Fruit fly (Drosophila melanogaster) whole organism, embryonic: ENCODE measurements around the gene fwd.
A peak's percentile ranks its signal among the peaks of the same experiment; 100 is the strongest.

Experiments
- Adf1 ChIP-seq: fragments of 200-800 bp; sonication (Bioruptor generic); IDR thresholded peaks from 2 replicates; pipeline ENCODE4 v1.3.6; 2022; ENCODE audit warnings: missing biosample characterization, missing genetic modification characterization
- Antp ChIP-seq: fragments of 200-800 bp; sonication (Bioruptor generic); optimal IDR thresholded peaks from 3 replicates; lab custom pipeline; 2016; ENCODE audit warnings: missing biosample characterization, missing genetic modification characterization
- Atf-2 ChIP-seq: fragments of 200-800 bp; sonication (Bioruptor generic); optimal IDR thresholded peaks from 2 replicates; lab custom pipeline; 2016; ENCODE audit warnings: missing biosample characterization, missing genetic modification characterization
- CG11085 ChIP-seq: fragments of 200-800 bp; sonication (Bioruptor generic); IDR thresholded peaks from 2 replicates; pipeline ENCODE4 v1.3.6; 2022; ENCODE audit warnings: missing biosample characterization, missing genetic modification characterization
- CG12071 ChIP-seq: fragments of 200-800 bp; sonication (Bioruptor generic); optimal IDR thresholded peaks from 3 replicates; lab custom pipeline; 2018; ENCODE audit warnings: missing biosample characterization, mild to moderate bottlenecking, missing genetic modification characterization
- CG12942 ChIP-seq: fragments of 200-800 bp; sonication (Bioruptor generic); optimal IDR thresholded peaks from 3 replicates; lab custom pipeline; 2016; ENCODE audit warnings: missing biosample characterization, missing genetic modification characterization
- CG16779 ChIP-seq: fragments of 200-800 bp; sonication (Bioruptor generic); IDR thresholded peaks from 2 replicates; pipeline ENCODE4 v1.3.6; 2022; ENCODE audit warnings: missing biosample characterization, missing genetic modification characterization
- CG17568 ChIP-seq: fragments of 200-800 bp; sonication (Bioruptor generic); optimal IDR thresholded peaks from 2 replicates; lab custom pipeline; 2018; ENCODE audit warnings: missing biosample characterization, mild to moderate bottlenecking, missing genetic modification characterization, moderate library complexity
- CG1832 ChIP-seq: fragments of 200-800 bp; sonication (Bioruptor generic); optimal IDR thresholded peaks from 2 replicates; lab custom pipeline; 2017; ENCODE audit warnings: missing biosample characterization, mild to moderate bottlenecking, missing genetic modification characterization, inconsistent platforms
- CG30020 ChIP-seq: fragments of 200-800 bp; optimal IDR thresholded peaks from 2 replicates; lab custom pipeline; 2019; ENCODE audit warnings: missing biosample characterization, mild to moderate bottlenecking, missing genetic modification characterization, moderate library complexity
- CG34422 ChIP-seq: fragments of 200-800 bp; sonication (Bioruptor generic); IDR thresholded peaks from 3 replicates; pipeline ENCODE4 v1.3.6; 2022; ENCODE audit warnings: missing biosample characterization, missing genetic modification characterization
- CG43689 ChIP-seq: fragments of 200-800 bp; sonication (Bioruptor generic); IDR thresholded peaks from 2 replicates; pipeline ENCODE4 v1.3.6; 2022; ENCODE audit warnings: missing biosample characterization, missing genetic modification characterization
- CG6254 ChIP-seq: fragments of 200-800 bp; sonication (Bioruptor generic); optimal IDR thresholded peaks from 3 replicates; lab custom pipeline; 2017; ENCODE audit warnings: mild to moderate bottlenecking, missing biosample characterization, missing genetic modification reagents, missing genetic modification characterization
- CG7357 ChIP-seq: fragments of 200-800 bp; sonication (Bioruptor generic); IDR thresholded peaks from 3 replicates; pipeline ENCODE4 v1.3.6; 2022; ENCODE audit warnings: missing biosample characterization, missing genetic modification characterization
- CG8089 ChIP-seq: fragments of 200-800 bp; sonication (Bioruptor generic); optimal IDR thresholded peaks from 3 replicates; lab custom pipeline; 2016; ENCODE audit warnings: missing biosample characterization, missing genetic modification characterization
- D19A ChIP-seq: fragments of 200-800 bp; optimal IDR thresholded peaks from 3 replicates; lab custom pipeline; 2019; ENCODE audit warnings: missing biosample characterization, mild to moderate bottlenecking, missing genetic modification characterization, moderate library complexity
- D19B ChIP-seq: fragments of 200-800 bp; sonication (Bioruptor generic); optimal IDR thresholded peaks from 2 replicates; lab custom pipeline; 2017; ENCODE audit warnings: missing biosample characterization, mild to moderate bottlenecking, missing genetic modification characterization
- Dek ChIP-seq: fragments of 200-800 bp; sonication (Bioruptor generic); optimal IDR thresholded peaks from 3 replicates; lab custom pipeline; 2019; ENCODE audit warnings: missing biosample characterization, mild to moderate bottlenecking, missing genetic modification characterization, moderate library complexity
- Doc2 ChIP-seq: fragments of 200-800 bp; sonication (Bioruptor generic); IDR thresholded peaks from 2 replicates; pipeline ENCODE4 v1.3.6; 2022; ENCODE audit warnings: missing biosample characterization, missing genetic modification characterization
- Ets97D ChIP-seq: fragments of 200-800 bp; sonication (Bioruptor generic); optimal IDR thresholded peaks from 3 replicates; lab custom pipeline; 2016; ENCODE audit warnings: missing biosample characterization, missing genetic modification characterization
- Fer1 ChIP-seq: fragments of 200-800 bp; sonication (Bioruptor generic); optimal IDR thresholded peaks from 2 replicates; lab custom pipeline; 2017; ENCODE audit warnings: missing biosample characterization, mild to moderate bottlenecking, missing genetic modification characterization
- HLH54F ChIP-seq: fragments of 200-800 bp; sonication (Bioruptor generic); optimal IDR thresholded peaks from 3 replicates; lab custom pipeline; 2016; ENCODE audit warnings: missing biosample characterization, missing genetic modification characterization
- Hmx ChIP-seq: fragments of 200-800 bp; sonication (Bioruptor generic); optimal IDR thresholded peaks from 2 replicates; lab custom pipeline; 2016; ENCODE audit warnings: missing biosample characterization, missing genetic modification characterization
- Hr3 ChIP-seq: fragments of 200-800 bp; sonication (Bioruptor generic); optimal IDR thresholded peaks from 3 replicates; lab custom pipeline; 2016; ENCODE audit warnings: missing biosample characterization, missing genetic modification characterization
- Ravus ChIP-seq: fragments of 200-800 bp; sonication (Bioruptor generic); IDR thresholded peaks from 2 replicates; pipeline ENCODE4 v1.3.6; 2022; ENCODE audit warnings: missing biosample characterization, missing genetic modification characterization
- Taf1 ChIP-seq: fragments of 200-800 bp; sonication (Bioruptor generic); IDR thresholded peaks from 2 replicates; pipeline ENCODE4 v1.3.6; 2022; ENCODE audit warnings: missing biosample characterization, missing genetic modification characterization
- Tbp ChIP-seq: fragments of >200 bp; optimal IDR thresholded peaks from 2 replicates; lab custom pipeline; 2018; ENCODE audit warnings: missing biosample characterization, missing genetic modification characterization
- Xbp1 ChIP-seq: fragments of 200-800 bp; sonication (Bioruptor generic); optimal IDR thresholded peaks from 3 replicates; lab custom pipeline; 2016; ENCODE audit warnings: missing biosample characterization, mild to moderate bottlenecking, missing genetic modification characterization
- ash1 ChIP-seq: fragments of 200-800 bp; sonication (Bioruptor generic); optimal IDR thresholded peaks from 2 replicates; lab custom pipeline; 2018; ENCODE audit warnings: missing biosample characterization, mild to moderate bottlenecking, missing genetic modification characterization
- bab2 ChIP-seq: fragments of 200-800 bp; sonication (Bioruptor generic); optimal IDR thresholded peaks from 2 replicates; lab custom pipeline; 2016; ENCODE audit warnings: missing biosample characterization, missing genetic modification characterization
- br ChIP-seq: fragments of >200 bp; optimal IDR thresholded peaks from 2 replicates; lab custom pipeline; 2017
- chinmo ChIP-seq: fragments of 200-800 bp; sonication (Bioruptor generic); IDR thresholded peaks from 4 replicates; pipeline ENCODE4 v1.3.6; 2022; ENCODE audit warnings: missing biosample characterization, missing genetic modification characterization; ENCODE audit not compliant: partially characterized antibody
- ci ChIP-seq: fragments of 200-800 bp; sonication (Bioruptor generic); IDR thresholded peaks from 3 replicates; pipeline ENCODE4 v1.3.6; 2022; ENCODE audit warnings: missing biosample characterization, missing genetic modification characterization
- dmrt11E ChIP-seq: fragments of 200-800 bp; sonication (Bioruptor generic); optimal IDR thresholded peaks from 3 replicates; lab custom pipeline; 2018; ENCODE audit warnings: missing biosample characterization, mild to moderate bottlenecking, missing genetic modification characterization, moderate library complexity
- dysf ChIP-seq: fragments of 200-800 bp; sonication (Bioruptor generic); IDR thresholded peaks from 3 replicates; pipeline ENCODE4 v1.3.6; 2022; ENCODE audit warnings: missing biosample characterization, missing genetic modification characterization
- ewg ChIP-seq: fragments of 200-800 bp; sonication (Bioruptor generic); optimal IDR thresholded peaks from 3 replicates; lab custom pipeline; 2017; ENCODE audit warnings: mild to moderate bottlenecking, missing biosample characterization, missing genetic modification reagents, missing genetic modification characterization
- hb ChIP-seq: fragments of 200-800 bp; sonication (Bioruptor generic); IDR thresholded peaks from 3 replicates; pipeline ENCODE4 v1.3.6; 2022; ENCODE audit warnings: missing biosample characterization, missing genetic modification characterization; ENCODE audit not compliant: partially characterized antibody
- kay ChIP-seq: fragments of 200-800 bp; sonication (Bioruptor generic); optimal IDR thresholded peaks from 2 replicates; lab custom pipeline; 2016; ENCODE audit warnings: missing biosample characterization, missing genetic modification characterization
- lov ChIP-seq, 2 experiments: fragments of 200-800 bp in 1 of 2; fragments of >200 bp in 1 of 2; sonication (Bioruptor generic) in 1 of 2; IDR thresholded peaks in 1 of 2; optimal IDR thresholded peaks in 1 of 2; 2 replicates in 1 of 2; 3 replicates in 1 of 2; pipeline versions ENCODE4 v1.3.6 to Lab custom; 2017 to 2022; ENCODE audit warnings: missing biosample characterization in 1 of 2, missing genetic modification characterization in 1 of 2
- luna ChIP-seq: fragments of 200-800 bp; sonication (Bioruptor generic); optimal IDR thresholded peaks from 2 replicates; lab custom pipeline; 2016; ENCODE audit warnings: missing biosample characterization, missing genetic modification characterization
- nau ChIP-seq: fragments of 200-800 bp; sonication (Bioruptor generic); optimal IDR thresholded peaks from 3 replicates; lab custom pipeline; 2017; ENCODE audit warnings: missing biosample characterization, mild to moderate bottlenecking, missing genetic modification characterization, missing genetic modification reagents
- pan ChIP-seq, 4 experiments: fragments of >200 bp in 3 of 4; fragments of 200-800 bp in 1 of 4; sonication (Bioruptor generic) in 1 of 4; optimal IDR thresholded peaks in 3 of 4; IDR thresholded peaks in 1 of 4; 2 replicates each; pipeline versions ENCODE4 v1.3.6 to Lab custom; 2017 to 2022; ENCODE audit warnings: missing biosample characterization in 2 of 4, missing genetic modification characterization in 2 of 4, mixed read lengths in 1 of 4
- peb ChIP-seq: fragments of 200-800 bp; sonication (Bioruptor generic); IDR thresholded peaks from 2 replicates; pipeline ENCODE4 v1.3.6; 2022; ENCODE audit warnings: missing biosample characterization, missing genetic modification characterization
- prd ChIP-seq, 3 experiments: fragments of >200 bp in 2 of 3; fragments of 200-800 bp in 1 of 3; sonication (Bioruptor generic) in 1 of 3; optimal IDR thresholded peaks in 2 of 3; IDR thresholded peaks in 1 of 3; 2 replicates in 2 of 3; 3 replicates in 1 of 3; pipeline versions ENCODE4 v1.3.6 to Lab custom; 2017 to 2022; ENCODE audit warnings: missing biosample characterization in 1 of 3, missing genetic modification characterization in 1 of 3
- tgo ChIP-seq: fragments of 200-800 bp; sonication (Bioruptor generic); IDR thresholded peaks from 3 replicates; pipeline ENCODE4 v1.3.6; 2022; ENCODE audit warnings: missing biosample characterization, missing genetic modification characterization
- tll ChIP-seq, 2 experiments: fragments of 200-800 bp in 1 of 2; fragments of >200 bp in 1 of 2; sonication (Bioruptor generic) in 1 of 2; optimal IDR thresholded peaks; 2 replicates each; lab custom pipeline; 2017 to 2019; ENCODE audit warnings: missing biosample characterization in 2 of 2, missing genetic modification characterization in 2 of 2, mild to moderate bottlenecking in 1 of 2, moderate library complexity in 1 of 2
- yki ChIP-seq: fragments of >200 bp; optimal IDR thresholded peaks from 3 replicates; lab custom pipeline; 2018
- zf30C ChIP-seq: fragments of 200-800 bp; sonication (Bioruptor generic); optimal IDR thresholded peaks from 3 replicates; lab custom pipeline; 2018; ENCODE audit warnings: missing biosample characterization, mild to moderate bottlenecking, missing genetic modification characterization

Gene fwd

DNA sequence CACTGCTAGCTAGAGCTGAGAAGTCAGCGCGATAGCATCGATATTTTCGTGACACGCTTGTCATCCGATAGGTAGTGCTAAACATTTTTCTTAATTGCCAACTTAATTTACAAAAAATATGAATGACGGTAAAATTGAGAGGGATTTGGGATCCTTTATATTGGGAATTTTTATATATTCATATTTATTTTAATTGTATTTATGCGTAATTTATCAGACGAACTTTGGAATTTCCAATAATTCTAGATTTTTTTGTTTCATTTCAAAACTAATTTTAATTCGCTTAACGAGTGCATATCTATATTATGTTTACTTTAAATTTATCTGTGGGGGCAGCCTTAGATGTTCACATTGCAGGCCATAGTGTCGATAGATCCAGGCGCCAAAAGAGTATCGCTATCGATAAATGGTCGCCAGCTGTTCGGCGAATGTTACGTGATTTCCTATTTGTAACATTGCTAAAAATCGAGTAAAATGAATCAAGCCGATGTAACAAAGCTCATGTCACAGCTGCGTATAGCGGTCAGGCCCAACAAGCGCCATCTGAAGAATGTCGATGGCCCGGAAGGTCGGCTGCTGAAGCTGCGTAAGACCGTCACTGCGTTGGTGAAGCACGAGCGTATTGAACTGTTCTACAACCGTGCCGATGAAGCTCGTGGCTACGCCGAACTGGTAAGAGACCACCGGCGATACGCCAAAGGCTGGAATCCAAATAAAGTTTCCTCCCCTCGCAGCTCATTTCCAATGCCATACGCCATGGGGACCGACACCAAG, 55.1 kb downstream of the fwd start, which contains the start of the genes Tudor-SN and mRpL17 (continued):
- TF ChIP-seq D19B (GFP tag; lab: Kevin White, UChicago) (no peak), Xbp1 (GFP tag; lab: Kevin White, UChicago) (peak; percentile 61), lov (optimal IDR thresholded peaks at IDR 0.05; lab: Kevin White, UChicago) (no peak), lov (GFP tag; IDR thresholded peaks at IDR 0.05; lab: Robert Waterston, UW) (no peak), peb (GFP tag; lab: Robert Waterston, UW) (no peak), prd (optimal IDR thresholded peaks at IDR 0.05; lab: Kevin White, UChicago) (no peak), prd (GFP tag; IDR thresholded peaks at IDR 0.05; lab: Robert Waterston, UW) (peak; percentile 42; the same call in 1 of the 3 replicates), Doc2 (GFP tag; lab: Robert Waterston, UW) (no peak), CG12071 (GFP tag; lab: Kevin White, UChicago) (no peak), nau (GFP tag; lab: Kevin White, UChicago) (no peak), dmrt11E (peak; percentile 36), pan (optimal IDR thresholded peaks at IDR 0.05; lab: Kevin White, UChicago) (no peak), pan (GFP tag; optimal IDR thresholded peaks at IDR 0.05 in 1 of 2, IDR thresholded peaks at IDR 0.05 in 1 of 2) (peak in 1 of 2 experiments; percentile 27), dysf (GFP tag; lab: Robert Waterston, UW) (no peak), zf30C (GFP tag; lab: Kevin White, UChicago) (no peak), chinmo (GFP tag; lab: Robert Waterston, UW) (peak; percentile 92; the same call in 2 of the 4 replicates), Ravus (GFP tag; lab: Robert Waterston, UW) (no peak), CG7357 (GFP tag; lab: Robert Waterston, UW) (no peak), ewg (GFP tag; lab: Kevin White, UChicago) (peak; percentile 44), kay (GFP tag; lab: Kevin White, UChicago) (peak; percentile 25), Atf-2 (no peak), CG8089 (GFP tag; lab: Kevin White, UChicago) (no peak), CG34422 (GFP tag; lab: Robert Waterston, UW) (0 out of 3 replicates have a peak, but pooled peaks have one; percentile 34), Dek (tag; lab: Kevin White, UChicago) (peak; percentile 60), bab2 (GFP tag; lab: Kevin White, UChicago) (no peak), Hmx (no peak), CG11085 (GFP tag; lab: Robert Waterston, UW) (peak; percentile 52; the same call in 1 of the 2 replicates), Adf1 (peak; percentile 14; the same call in 1 of the 2 replicates), CG30020 (tag; lab: Kevin White, UChicago) (peak; percentile 81), yki (lab: Kevin White, UChicago) (no peak), Tbp (no peak), ash1 (GFP tag; lab: Kevin White, UChicago) (no peak), CG1832 (GFP tag; lab: Kevin White, UChicago) (no peak), HLH54F (GFP tag; lab: Kevin White, UChicago) (peak; percentile 40), br (no peak), CG6254 (GFP tag; lab: Kevin White, UChicago) (peak; percentile 33), Fer1 (no peak), CG17568 (GFP tag; lab: Kevin White, UChicago) (no peak), hb (GFP tag; lab: Robert Waterston, UW) (peak; percentile 97), Taf1 (no peak), Hr3 (GFP tag; lab: Kevin White, UChicago) (peak; percentile 65), tgo (peak; percentile 21; the same call in 1 of the 3 replicates), CG43689 (GFP tag; lab: Robert Waterston, UW) (no peak), tll (GFP tag; optimal IDR thresholded peaks at IDR 0.05; lab: Kevin White, UChicago) (no peak), luna (GFP tag; lab: Kevin White, UChicago) (no peak), CG12942 (GFP tag; lab: Kevin White, UChicago) (no peak), ci (GFP tag; lab: Robert Waterston, UW) (0 out of 3 replicates have a peak, but pooled peaks have one; percentile 5), Ets97D (GFP tag; lab: Kevin White, UChicago) (peak; percentile 42), D19A (tag; lab: Kevin White, UChicago) (peak; percentile 38), Antp (no peak), CG16779 (0 out of 2 replicates have a peak, but pooled peaks have one; percentile 33)
